Worm (Caenorhabditis elegans) whole organism, L4 larva: ENCODE data around the gene C27A2.8.
A peak's percentile ranks its signal among the peaks of the same experiment; 100 is the strongest.

Experiments used
- F10B5.3 ChIP-seq: sonication (generic microtip); optimal IDR thresholded peaks from 2 replicates; lab custom pipeline; 2016; ENCODE audit warnings: mild to moderate bottlenecking, missing genetic modification characterization, missing compliant biosample characterization
- F26F4.8 ChIP-seq: fragments of 200-800 bp; sonication (Bioruptor generic); conservative IDR thresholded peaks from 2 replicates; pipeline ENCODE4 v1.3.6; 2022; ENCODE audit warnings: missing genetic modification characterization, missing compliant biosample characterization
- ama-1 ChIP-seq: fragments of 150-350 bp; optimal IDR thresholded peaks from 2 replicates; lab custom pipeline; 2014; ENCODE audit warnings: inconsistent platforms, mixed read lengths
- ceh-82 ChIP-seq: sonication (generic microtip); optimal IDR thresholded peaks from 2 replicates; lab custom pipeline; 2017; ENCODE audit warnings: missing biosample characterization, missing genetic modification characterization
- ces-1 ChIP-seq: fragments of 150-350 bp; sonication (generic microtip); optimal IDR thresholded peaks from 4 replicates; lab custom pipeline; 2014; ENCODE audit warnings: missing biosample characterization, missing genetic modification reagents, missing genetic modification characterization
- egl-27 ChIP-seq: sonication (generic microtip); optimal IDR thresholded peaks from 3 replicates; lab custom pipeline; 2017; ENCODE audit warnings: missing biosample characterization, missing genetic modification reagents, missing genetic modification characterization
- nhr-11 ChIP-seq: fragments of 150-350 bp; optimal IDR thresholded peaks from 2 replicates; lab custom pipeline; 2014; ENCODE audit warnings: missing biosample characterization, missing genetic modification characterization
- nhr-6 ChIP-seq: fragments of 150-350 bp; optimal IDR thresholded peaks from 2 replicates; lab custom pipeline; 2014; ENCODE audit warnings: missing biosample characterization, missing genetic modification characterization
- snpc-4 ChIP-seq: fragments of 150-350 bp; optimal IDR thresholded peaks from 2 replicates; lab custom pipeline; 2014; ENCODE audit warnings: missing biosample characterization, missing genetic modification characterization
- spr-3 ChIP-seq: fragments of 200-800 bp; sonication (Bioruptor generic); optimal IDR thresholded peaks from 2 replicates; lab custom pipeline; 2018; ENCODE audit warnings: mild to moderate bottlenecking, missing genetic modification characterization, missing compliant biosample characterization
- unc-130 ChIP-seq: sonication (generic microtip); optimal IDR thresholded peaks from 2 replicates; lab custom pipeline; 2016; ENCODE audit warnings: missing genetic modification reagents, missing genetic modification characterization, missing compliant biosample characterization
- zag-1 ChIP-seq: fragments of 150-350 bp; optimal IDR thresholded peaks from 2 replicates; lab custom pipeline; 2014; ENCODE audit warnings: missing biosample characterization, missing genetic modification characterization
- ztf-11 ChIP-seq: fragments of 150-350 bp; optimal IDR thresholded peaks from 2 replicates; lab custom pipeline; 2014; ENCODE audit warnings: missing biosample characterization, missing genetic modification characterization
- ztf-7 ChIP-seq: fragments of 150-350 bp; optimal IDR thresholded peaks from 2 replicates; lab custom pipeline; 2014; ENCODE audit warnings: missing biosample characterization, missing genetic modification characterization

ce11 chrII:5091640-5092243 is 23.9 kb upstream of the C27A2.8 start, which contains the start of gene pld-1:
- TF ChIP-seq F10B5.3 (tag; lab: Kevin White, UChicago) = no peak
- TF ChIP-seq ces-1 (GFP tag; lab: Kevin White, UChicago) = no peak
- TF ChIP-seq ztf-11 (tag; lab: Kevin White, UChicago) = no peak
- TF ChIP-seq nhr-6 = no peak
- no peak for TF ChIP-seq ama-1
- TF ChIP-seq nhr-11 (tag; lab: Kevin White, UChicago) = no peak
- TF ChIP-seq spr-3 (GFP tag; lab: Kevin White, UChicago) = no peak
- no peak for TF ChIP-seq ceh-82 (tag; lab: Kevin White, UChicago)
- peak; percentile 26 for TF ChIP-seq unc-130 (GFP tag; lab: Kevin White, UChicago)
- TF ChIP-seq snpc-4 = no peak
- no peak for TF ChIP-seq ztf-7 (tag; lab: Kevin White, UChicago)
- no peak for TF ChIP-seq zag-1 (tag; lab: Kevin White, UChicago)
- TF ChIP-seq F26F4.8 (GFP tag; lab: Robert Waterston, UW) = no peak
- no peak for TF ChIP-seq egl-27 (tag; lab: Kevin White, UChicago)
